Fruit fly (Drosophila melanogaster) whole organism, embryonic: ENCODE data around the gene qtc.

Experiments used
- Bdp1 ChIP-seq: fragments of 200-800 bp; sonication (Bioruptor generic); optimal IDR thresholded peaks from 3 replicates; lab custom pipeline; 2016; ENCODE audit warnings: missing biosample characterization, missing genetic modification characterization
- BtbVII ChIP-seq: fragments of 200-800 bp; sonication (Bioruptor generic); optimal IDR thresholded peaks from 3 replicates; lab custom pipeline; 2017; ENCODE audit warnings: missing biosample characterization, mild to moderate bottlenecking, missing genetic modification characterization
- CG10366 ChIP-seq: fragments of 200-800 bp; sonication (Bioruptor generic); IDR thresholded peaks from 2 replicates; pipeline ENCODE4 v1.3.6; 2022; ENCODE audit warnings: missing biosample characterization, missing genetic modification characterization
- CG11695 ChIP-seq: fragments of 200-800 bp; sonication (Bioruptor generic); IDR thresholded peaks from 3 replicates; pipeline ENCODE4 v1.3.6; 2022; ENCODE audit warnings: missing biosample characterization, missing genetic modification characterization
- CG13894 ChIP-seq: fragments of 200-800 bp; sonication (Bioruptor generic); optimal IDR thresholded peaks from 3 replicates; lab custom pipeline; 2018; ENCODE audit warnings: missing biosample characterization, mild to moderate bottlenecking, missing genetic modification characterization, moderate library complexity
- CG14441 ChIP-seq: fragments of 200-800 bp; sonication (Bioruptor generic); IDR thresholded peaks from 2 replicates; pipeline ENCODE4 v1.3.6; 2022; ENCODE audit warnings: missing biosample characterization, missing genetic modification characterization
- CG15696 ChIP-seq: fragments of 200-800 bp; sonication (Bioruptor generic); optimal IDR thresholded peaks from 2 replicates; lab custom pipeline; 2019; ENCODE audit warnings: missing biosample characterization, mild to moderate bottlenecking, missing genetic modification characterization, moderate library complexity
- CG1603 ChIP-seq: fragments of 200-800 bp; sonication (Bioruptor generic); optimal IDR thresholded peaks from 2 replicates; lab custom pipeline; 2019; ENCODE audit warnings: missing biosample characterization, mild to moderate bottlenecking, missing genetic modification characterization, moderate library complexity
- CG4707 ChIP-seq: fragments of 200-800 bp; sonication (Bioruptor generic); optimal IDR thresholded peaks from 2 replicates; lab custom pipeline; 2018; ENCODE audit warnings: missing biosample characterization, mild to moderate bottlenecking, missing genetic modification characterization, moderate library complexity
- CG7372 ChIP-seq: fragments of 200-800 bp; sonication (Bioruptor generic); IDR thresholded peaks from 2 replicates; pipeline ENCODE4 v1.3.6; 2022; ENCODE audit warnings: missing biosample characterization, missing genetic modification characterization
- CG7786 ChIP-seq: fragments of 200-800 bp; sonication (Bioruptor generic); optimal IDR thresholded peaks from 2 replicates; lab custom pipeline; 2016; ENCODE audit warnings: missing biosample characterization, missing genetic modification characterization
- CG8944 ChIP-seq: fragments of 200-800 bp; sonication (Bioruptor generic); optimal IDR thresholded peaks from 3 replicates; lab custom pipeline; 2016; ENCODE audit warnings: missing biosample characterization, missing genetic modification characterization
- Dll ChIP-seq: fragments of 200-800 bp; sonication (Bioruptor generic); IDR thresholded peaks from 4 replicates; pipeline ENCODE4 v1.3.6; 2022; ENCODE audit warnings: missing biosample characterization, missing genetic modification characterization; ENCODE audit not compliant: partially characterized antibody
- Dref ChIP-seq: fragments of 200-800 bp; sonication (Bioruptor generic); IDR thresholded peaks from 2 replicates; pipeline ENCODE4 v1.3.6; 2022; ENCODE audit warnings: missing biosample characterization, missing genetic modification characterization
- Drgx ChIP-seq: fragments of 200-800 bp; sonication (Bioruptor generic); IDR thresholded peaks from 2 replicates; pipeline ENCODE4 v1.3.6; 2022; ENCODE audit warnings: missing biosample characterization, missing genetic modification characterization
- E2f2 ChIP-seq: fragments of 200-800 bp; sonication (Bioruptor generic); IDR thresholded peaks from 2 replicates; pipeline ENCODE4 v1.3.6; 2022; ENCODE audit warnings: missing biosample characterization, missing genetic modification characterization
- Fer1 ChIP-seq: fragments of 200-800 bp; sonication (Bioruptor generic); optimal IDR thresholded peaks from 2 replicates; lab custom pipeline; 2017; ENCODE audit warnings: missing biosample characterization, mild to moderate bottlenecking, missing genetic modification characterization
- Gug ChIP-seq: fragments of 200-800 bp; sonication (Bioruptor generic); IDR thresholded peaks from 4 replicates; pipeline ENCODE4 v1.3.6; 2022; ENCODE audit warnings: missing biosample characterization, missing genetic modification characterization
- Hmr ChIP-seq: fragments of 200-800 bp; sonication (Bioruptor generic); optimal IDR thresholded peaks from 3 replicates; lab custom pipeline; 2017; ENCODE audit warnings: mild to moderate bottlenecking, missing biosample characterization, missing genetic modification reagents, missing genetic modification characterization
- Lpt ChIP-seq: fragments of >200 bp; optimal IDR thresholded peaks from 2 replicates; lab custom pipeline; 2018; ENCODE audit warnings: missing biosample characterization, missing genetic modification characterization
- Oli ChIP-seq: fragments of 200-800 bp; sonication (Bioruptor generic); optimal IDR thresholded peaks from 2 replicates; lab custom pipeline; 2018; ENCODE audit warnings: missing biosample characterization, mild to moderate bottlenecking, missing genetic modification characterization, moderate library complexity
- Opbp ChIP-seq: fragments of 200-800 bp; sonication (Bioruptor generic); IDR thresholded peaks from 3 replicates; pipeline ENCODE4 v1.3.6; 2022; ENCODE audit warnings: missing biosample characterization, missing genetic modification characterization; ENCODE audit not compliant: partially characterized antibody
- Ptx1 ChIP-seq: fragments of 200-800 bp; sonication (Bioruptor generic); IDR thresholded peaks from 2 replicates; pipeline ENCODE4 v1.3.6; 2022; ENCODE audit warnings: missing biosample characterization, missing genetic modification characterization
- Ravus ChIP-seq: fragments of 200-800 bp; sonication (Bioruptor generic); IDR thresholded peaks from 2 replicates; pipeline ENCODE4 v1.3.6; 2022; ENCODE audit warnings: missing biosample characterization, missing genetic modification characterization
- Sry-β ChIP-seq: fragments of 200-800 bp; sonication (Bioruptor generic); optimal IDR thresholded peaks from 2 replicates; lab custom pipeline; 2018; ENCODE audit warnings: missing biosample characterization, mild to moderate bottlenecking, missing genetic modification characterization, moderate library complexity
- aop ChIP-seq: fragments of 200-800 bp; sonication (Bioruptor generic); IDR thresholded peaks from 2 replicates; pipeline ENCODE4 v1.3.6; 2022; ENCODE audit warnings: missing biosample characterization, missing genetic modification characterization
- caup ChIP-seq: fragments of 200-800 bp; sonication (Bioruptor generic); optimal IDR thresholded peaks from 3 replicates; lab custom pipeline; 2017; ENCODE audit warnings: missing biosample characterization, mild to moderate bottlenecking, missing genetic modification characterization, moderate library complexity; ENCODE audit not compliant: severe bottlenecking
- corto ChIP-seq: fragments of 200-800 bp; sonication (Bioruptor generic); optimal IDR thresholded peaks from 2 replicates; lab custom pipeline; 2016; ENCODE audit warnings: missing biosample characterization, mild to moderate bottlenecking, missing genetic modification characterization, moderate library complexity
- dm ChIP-seq: fragments of 200-800 bp; sonication (Bioruptor generic); optimal IDR thresholded peaks from 3 replicates; lab custom pipeline; 2016; ENCODE audit warnings: missing biosample characterization, missing genetic modification characterization
- emc ChIP-seq: fragments of 200-800 bp; sonication (Bioruptor generic); optimal IDR thresholded peaks from 2 replicates; lab custom pipeline; 2016; ENCODE audit warnings: missing biosample characterization, missing genetic modification characterization
- fd96Cb ChIP-seq: fragments of 200-800 bp; sonication (Bioruptor generic); optimal IDR thresholded peaks from 2 replicates; lab custom pipeline; 2018; ENCODE audit warnings: missing biosample characterization, mild to moderate bottlenecking, missing genetic modification characterization, moderate library complexity
- gt ChIP-seq: fragments of 200-800 bp; sonication (Bioruptor generic); IDR thresholded peaks from 2 replicates; pipeline ENCODE4 v1.3.6; 2022; ENCODE audit warnings: missing biosample characterization, missing genetic modification characterization
- lola ChIP-seq, 3 experiments: fragments of >200 bp in 2 of 3; fragments of 200-800 bp in 1 of 3; sonication (Bioruptor generic) in 1 of 3; optimal IDR thresholded peaks; 2 replicates each; lab custom pipeline; 2017 to 2019; ENCODE audit warnings: missing biosample characterization in 3 of 3, missing genetic modification characterization in 3 of 3, mild to moderate bottlenecking in 1 of 3, moderate library complexity in 1 of 3
- luna ChIP-seq: fragments of 200-800 bp; sonication (Bioruptor generic); optimal IDR thresholded peaks from 2 replicates; lab custom pipeline; 2016; ENCODE audit warnings: missing biosample characterization, missing genetic modification characterization
- maf-S ChIP-seq: fragments of 200-800 bp; sonication (Bioruptor generic); optimal IDR thresholded peaks from 2 replicates; lab custom pipeline; 2016; ENCODE audit warnings: missing biosample characterization, missing genetic modification characterization
- nerfin-1 ChIP-seq: fragments of 200-800 bp; sonication (Bioruptor generic); optimal IDR thresholded peaks from 3 replicates; lab custom pipeline; 2019; ENCODE audit warnings: missing biosample characterization, mild to moderate bottlenecking, missing genetic modification characterization, moderate library complexity
- nmo ChIP-seq: fragments of 200-800 bp; sonication (Bioruptor generic); optimal IDR thresholded peaks from 2 replicates; lab custom pipeline; 2018; ENCODE audit warnings: missing biosample characterization, mild to moderate bottlenecking, missing genetic modification characterization, moderate library complexity
- sd ChIP-seq: fragments of 200-800 bp; sonication (Bioruptor generic); optimal IDR thresholded peaks from 3 replicates; lab custom pipeline; 2018; ENCODE audit warnings: missing biosample characterization, mild to moderate bottlenecking, missing genetic modification characterization, moderate library complexity
- seq ChIP-seq: fragments of 200-800 bp; sonication (Bioruptor generic); IDR thresholded peaks from 2 replicates; pipeline ENCODE4 v1.3.6; 2022; ENCODE audit warnings: missing biosample characterization, missing genetic modification characterization
- tin ChIP-seq: fragments of 200-800 bp; sonication (Bioruptor generic); optimal IDR thresholded peaks from 3 replicates; lab custom pipeline; 2016; ENCODE audit warnings: missing biosample characterization, missing genetic modification characterization
- tio ChIP-seq: fragments of 200-800 bp; sonication (Bioruptor generic); optimal IDR thresholded peaks from 2 replicates; lab custom pipeline; 2017; ENCODE audit warnings: missing biosample characterization, missing genetic modification characterization, inconsistent platforms
- ttk ChIP-seq: fragments of 200-800 bp; sonication (Bioruptor generic); IDR thresholded peaks from 2 replicates; pipeline ENCODE4 v2.1.2; 2022; ENCODE audit warnings: missing biosample characterization, missing genetic modification characterization
- tup ChIP-seq: fragments of 200-800 bp; sonication (Bioruptor generic); optimal IDR thresholded peaks from 2 replicates; lab custom pipeline; 2016; ENCODE audit warnings: missing biosample characterization, mild to moderate bottlenecking, missing genetic modification characterization, moderate library complexity
- unc-4 ChIP-seq: fragments of 200-800 bp; sonication (Bioruptor generic); IDR thresholded peaks from 2 replicates; pipeline ENCODE4 v1.3.6; 2022; ENCODE audit warnings: missing biosample characterization, missing genetic modification characterization; ENCODE audit not compliant: partially characterized antibody
- vvl ChIP-seq: fragments of 200-800 bp; sonication (Bioruptor generic); IDR thresholded peaks from 2 replicates; pipeline ENCODE4 v1.3.6; 2022; ENCODE audit warnings: missing biosample characterization, missing genetic modification characterization
- wdn ChIP-seq: fragments of 200-800 bp; sonication (Bioruptor generic); IDR thresholded peaks from 2 replicates; pipeline ENCODE4 v1.3.6; 2022; ENCODE audit warnings: missing biosample characterization, missing genetic modification characterization
- zfh1 ChIP-seq: fragments of 200-800 bp; sonication (Bioruptor generic); IDR thresholded peaks from 3 replicates; pipeline ENCODE4 v1.3.6; 2022; ENCODE audit warnings: missing biosample characterization, missing genetic modification characterization

The qtc gene

DNA sequence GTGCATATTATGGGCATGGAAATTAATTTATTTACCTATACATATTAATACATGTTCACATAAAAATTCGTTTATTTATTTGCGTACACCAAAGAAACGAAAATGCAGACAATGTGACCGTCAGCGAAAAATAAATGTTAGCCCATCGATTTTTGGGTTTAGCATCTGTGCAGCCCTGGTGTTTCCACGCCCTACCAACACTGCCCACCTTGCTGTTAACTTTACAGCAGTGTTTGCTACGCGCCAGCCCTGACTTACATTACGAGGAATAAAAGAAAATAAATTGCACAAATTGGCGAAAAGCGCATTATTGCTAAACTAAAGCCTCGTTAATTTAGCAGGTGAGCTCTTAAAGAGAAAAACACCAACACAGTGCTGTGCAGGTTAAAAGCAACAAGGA, 17.6 kb upstream of the qtc start, which contains the start of the genes CG33995, CG44000 and CG44001 (continued):
- TF ChIP-seq Drgx (GFP tag; lab: Robert Waterston, UW) (0 out of 2 replicates have a peak, but pooled peaks have one; percentile 6), unc-4 (GFP tag; lab: Robert Waterston, UW) (no peak), CG13894 (tag; lab: Kevin White, UChicago) (peak; percentile 34)

DNA sequence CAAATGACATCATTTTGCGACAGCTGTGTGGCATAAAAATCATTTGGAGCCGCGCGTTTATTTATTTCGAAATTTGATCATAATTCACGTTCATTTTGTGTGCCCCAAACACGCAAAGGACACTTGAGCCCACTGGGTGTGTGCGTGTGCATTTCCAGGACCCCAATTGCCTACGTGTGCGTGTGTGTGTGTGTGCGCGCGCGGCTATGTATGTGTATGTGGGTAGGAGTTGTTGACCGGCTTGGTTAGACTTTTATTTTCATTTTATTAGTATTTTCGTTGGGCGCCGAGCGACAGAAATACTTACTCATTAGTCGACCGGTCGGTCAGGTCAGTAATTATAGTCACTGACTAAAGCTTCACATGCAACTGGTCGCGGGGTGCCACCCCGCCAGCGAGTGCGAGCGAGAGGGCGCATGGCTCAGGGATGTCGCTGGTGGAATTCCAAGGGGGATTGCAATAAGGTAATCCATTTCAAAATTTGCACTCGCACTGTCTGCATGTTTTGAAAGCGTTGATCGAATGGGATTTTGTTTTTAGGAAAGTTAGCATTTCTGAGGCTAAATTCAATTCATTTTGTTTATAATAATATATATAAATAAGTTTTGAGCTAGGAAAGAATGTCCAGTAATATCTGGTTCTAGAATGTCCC, 17.0 kb upstream of the qtc start:
- TF ChIP-seq E2f2 (GFP tag; lab: Robert Waterston, UW): no peak
- TF ChIP-seq fd96Cb (tag; lab: Kevin White, UChicago): peak; percentile 31
- TF ChIP-seq BtbVII (GFP tag; lab: Kevin White, UChicago): peak; percentile 49
- TF ChIP-seq Gug (GFP tag; lab: Robert Waterston, UW): peak; percentile 70
- TF ChIP-seq Dref (GFP tag; lab: Robert Waterston, UW): no peak
- TF ChIP-seq nmo (GFP tag; lab: Kevin White, UChicago): peak; percentile 27
- peak; percentile 7 for TF ChIP-seq maf-S (GFP tag; lab: Kevin White, UChicago)
- peak; percentile 43 for TF ChIP-seq ttk (GFP tag; lab: Robert Waterston, UW)
- TF ChIP-seq Drgx (GFP tag; lab: Robert Waterston, UW): peak; percentile 73
- peak; percentile 57 for TF ChIP-seq seq (GFP tag; lab: Robert Waterston, UW)
- TF ChIP-seq nerfin-1 (tag; lab: Kevin White, UChicago): peak; percentile 67
- TF ChIP-seq gt: no peak
- no peak for TF ChIP-seq wdn (GFP tag; lab: Robert Waterston, UW)
- no peak for TF ChIP-seq emc
- no peak for TF ChIP-seq CG15696
- no peak for TF ChIP-seq luna (GFP tag; lab: Kevin White, UChicago)
- peak; percentile 64; the same call in 1 of the 2 replicates for TF ChIP-seq Ptx1 (GFP tag; lab: Robert Waterston, UW)
- no peak for TF ChIP-seq Ravus (GFP tag; lab: Robert Waterston, UW)
- TF ChIP-seq tio (GFP tag; lab: Kevin White, UChicago): no peak
- TF ChIP-seq lola (GFP tag; optimal IDR thresholded peaks at IDR 0.05; lab: Kevin White, UChicago): no peak
- no peak for TF ChIP-seq CG4707 (GFP tag; lab: Kevin White, UChicago)
- peak; percentile 40 for TF ChIP-seq Hmr
- peak; percentile 25 for TF ChIP-seq CG1603 (tag; lab: Kevin White, UChicago)
- TF ChIP-seq CG7786: peak; percentile 14
- TF ChIP-seq CG11695 (GFP tag; lab: Robert Waterston, UW): peak; percentile 62
- TF ChIP-seq Lpt (GFP tag; lab: Kevin White, UChicago): no peak
- peak; percentile 53 for TF ChIP-seq Oli
- peak; percentile 25 for TF ChIP-seq corto (GFP tag; lab: Kevin White, UChicago)
- peak; percentile 28 for TF ChIP-seq tin (GFP tag; lab: Kevin White, UChicago)
- no peak for TF ChIP-seq Dll (GFP tag; lab: Robert Waterston, UW)
- 0 out of 2 replicates have a peak, but pooled peaks have one; percentile 20 for TF ChIP-seq CG7372 (GFP tag; lab: Robert Waterston, UW)
- peak; percentile 60 for TF ChIP-seq sd
- TF ChIP-seq CG14441 (GFP tag; lab: Robert Waterston, UW): peak; percentile 55
- TF ChIP-seq dm (GFP tag; lab: Kevin White, UChicago): no peak
- TF ChIP-seq vvl: peak; percentile 20; the same call in 1 of the 2 replicates
- TF ChIP-seq Sry-β (GFP tag; lab: Kevin White, UChicago): no peak
- peak; percentile 9 for TF ChIP-seq caup (GFP tag; lab: Kevin White, UChicago)
- TF ChIP-seq Fer1 (GFP tag; lab: Kevin White, UChicago): peak; percentile 17
- 0 out of 3 replicates have a peak, but pooled peaks have one; percentile 34 for TF ChIP-seq zfh1
- TF ChIP-seq Bdp1 (GFP tag; lab: Kevin White, UChicago): no peak
- TF ChIP-seq Opbp (GFP tag; lab: Robert Waterston, UW): no peak
- TF ChIP-seq tup (GFP tag; lab: Kevin White, UChicago): no peak
- TF ChIP-seq CG10366 (GFP tag; lab: Robert Waterston, UW): peak; percentile 32; the same call in 1 of the 2 replicates
- TF ChIP-seq aop: no peak
- TF ChIP-seq CG8944: peak; percentile 30
